Comparison of ENCODE assay signal across 5 worm cellular contexts in the genomic region with DNA sequence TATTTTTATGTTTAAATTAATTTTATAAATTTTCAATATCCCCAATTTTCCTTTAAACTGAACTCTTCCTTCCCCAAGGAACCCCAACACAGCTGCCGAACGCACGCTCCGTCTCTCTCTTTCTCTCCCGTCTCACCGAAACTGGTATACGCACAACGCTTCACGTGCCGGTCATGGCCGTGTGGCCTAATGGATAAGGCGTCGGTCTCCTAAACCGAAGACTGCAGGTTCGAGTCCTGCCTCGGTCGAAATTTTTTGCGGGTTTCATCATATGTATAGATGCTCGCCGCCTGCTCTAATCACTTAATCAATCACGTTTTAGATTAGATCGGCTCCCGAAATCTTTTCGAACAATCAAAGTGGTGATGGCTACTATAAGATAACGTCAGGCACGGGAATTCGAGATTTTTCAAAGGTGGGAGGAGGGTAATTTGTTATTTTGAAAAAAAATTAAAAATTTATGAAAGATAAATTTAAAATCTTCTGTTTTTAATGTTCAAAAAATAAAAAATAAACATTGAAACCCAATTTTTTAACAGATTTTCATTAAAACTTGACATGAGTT.
TF ChIP-seq lines count a peak whose summit lies in the region.

No protein-coding gene starts in this region.

TF ChIP-seq in whole organism, L1 larva, 84 proteins besides CTCF, POLR2A, EP300 and RAD21 (continues in another document):
- TF ChIP-seq rnt-1 (tag; optimal IDR thresholded peaks at IDR 0.05; lab: Kevin White, UChicago), result peak; percentile 85
- no peak for TF ChIP-seq unc-86 (tag; optimal IDR thresholded peaks at IDR 0.05; lab: Kevin White, UChicago)
- TF ChIP-seq zag-1 (tag; optimal IDR thresholded peaks at IDR 0.05; lab: Kevin White, UChicago), result no peak
- TF ChIP-seq nhr-90 (tag; optimal IDR thresholded peaks at IDR 0.05; lab: Kevin White, UChicago; ENCODE audit: poor library complexity), result peak; percentile 66
- TF ChIP-seq hpl-2 (GFP tag; optimal IDR thresholded peaks at IDR 0.05; lab: Kevin White, UChicago), result no peak
- peak; percentile 52 for TF ChIP-seq nhr-77 (tag; optimal IDR thresholded peaks at IDR 0.05; lab: Kevin White, UChicago)
- TF ChIP-seq lin-13 (GFP tag; optimal IDR thresholded peaks at IDR 0.05; lab: Kevin White, UChicago), result peak; percentile 33
- TF ChIP-seq ceh-8 (GFP tag; optimal IDR thresholded peaks at IDR 0.05; lab: Kevin White, UChicago), result peak; percentile 18
- TF ChIP-seq unc-98 (GFP tag; IDR thresholded peaks at IDR 0.05; lab: Robert Waterston, UW), result no peak
- peak; percentile 60 to 68 for TF ChIP-seq lsy-2 (tag; optimal IDR thresholded peaks at IDR 0.05; lab: Kevin White, UChicago)
- no peak for TF ChIP-seq fkh-4 (tag; optimal IDR thresholded peaks at IDR 0.05; lab: Kevin White, UChicago; ENCODE audit: borderline replicate concordance)
- TF ChIP-seq nhr-76 (tag; optimal IDR thresholded peaks at IDR 0.05; lab: Kevin White, UChicago), result no peak
- no peak for TF ChIP-seq elt-2 (tag; optimal IDR thresholded peaks at IDR 0.05; lab: Kevin White, UChicago)
- peak; percentile 44 for TF ChIP-seq tbx-2 (tag; optimal IDR thresholded peaks at IDR 0.05; lab: Kevin White, UChicago)
- peak in 2 of 3 experiments; percentile 42 to 73 for TF ChIP-seq ceh-82 (tag; optimal IDR thresholded peaks at IDR 0.05; lab: Kevin White, UChicago)
- peak; percentile 58 for TF ChIP-seq nhr-19 (GFP tag; conservative IDR thresholded peaks at IDR 0.05; lab: Robert Waterston, UW)
- no peak for TF ChIP-seq irx-1 (tag; optimal IDR thresholded peaks at IDR 0.05; lab: Kevin White, UChicago)

TF ChIP-seq in whole organism, L3 larva, 47 proteins besides CTCF, POLR2A, EP300 and RAD21 (continues in another document):
- TF ChIP-seq R02D3.7 (tag; optimal IDR thresholded peaks at IDR 0.05; lab: Kevin White, UChicago) (no peak), nhr-43 (tag; optimal IDR thresholded peaks at IDR 0.05; lab: Kevin White, UChicago; ENCODE audit: poor library complexity, severe bottlenecking) (peak; percentile 45), hmg-11 (tag; optimal IDR thresholded peaks at IDR 0.05; lab: Kevin White, UChicago) (peak; percentile 94), tbx-2 (tag; optimal IDR thresholded peaks at IDR 0.05; lab: Kevin White, UChicago) (peak; percentile 32), lsy-12 (tag; optimal IDR thresholded peaks at IDR 0.05; lab: Kevin White, UChicago) (no peak), elt-2 (tag; optimal IDR thresholded peaks at IDR 0.05; lab: Kevin White, UChicago) (peak; percentile 30), mdl-1 (tag; optimal IDR thresholded peaks at IDR 0.05; lab: Kevin White, UChicago) (peak; percentile 73), nhr-28 (tag; optimal IDR thresholded peaks at IDR 0.05; lab: Kevin White, UChicago) (no peak), pha-4 (tag; optimal IDR thresholded peaks at IDR 0.05; lab: Kevin White, UChicago) (peak; percentile 56), elt-1 (tag; optimal IDR thresholded peaks at IDR 0.05; lab: Kevin White, UChicago) (peak; percentile 57), unc-62 (GFP tag; optimal IDR thresholded peaks at IDR 0.05; lab: Kevin White, UChicago) (peak; percentile 26), jun-1 (tag; optimal IDR thresholded peaks at IDR 0.05; lab: Kevin White, UChicago) (peak; percentile 22), fkh-10 (GFP tag; optimal IDR thresholded peaks at IDR 0.05; lab: Kevin White, UChicago) (no peak), egl-5 (tag; optimal IDR thresholded peaks at IDR 0.05; lab: Kevin White, UChicago) (peak; percentile 58), nhr-23 (tag; optimal IDR thresholded peaks at IDR 0.05; lab: Kevin White, UChicago) (peak; percentile 8), fkh-2 (tag; optimal IDR thresholded peaks at IDR 0.05; lab: Kevin White, UChicago) (no peak), sea-2 (GFP tag; optimal IDR thresholded peaks at IDR 0.05; lab: Kevin White, UChicago) (no peak)

TF ChIP-seq in whole organism, early embryonic, 17 proteins besides CTCF, POLR2A, EP300 and RAD21:
- TF ChIP-seq flt-1 (GFP tag; IDR thresholded peaks at IDR 0.05; lab: Robert Waterston, UW), result peak; percentile 98
- peak; percentile 98 for TF ChIP-seq pes-1 (GFP tag; IDR thresholded peaks at IDR 0.05; lab: Robert Waterston, UW)
- peak; percentile 96 for TF ChIP-seq sea-1 (GFP tag; conservative IDR thresholded peaks at IDR 0.05; lab: Robert Waterston, UW)
- peak; percentile 96 for TF ChIP-seq ceh-36 (tag; optimal IDR thresholded peaks at IDR 0.05; lab: Kevin White, UChicago)
- peak; percentile 97 for TF ChIP-seq tbx-11 (GFP tag; IDR thresholded peaks at IDR 0.05; lab: Robert Waterston, UW)
- peak; percentile 84 for TF ChIP-seq hnd-1 (tag; optimal IDR thresholded peaks at IDR 0.05; lab: Kevin White, UChicago)
- TF ChIP-seq F13C5.2 (tag; optimal IDR thresholded peaks at IDR 0.05; lab: Kevin White, UChicago), result peak; percentile 97
- TF ChIP-seq hmg-4 (GFP tag; optimal IDR thresholded peaks at IDR 0.05; lab: Kevin White, UChicago), result peak; percentile 99
- TF ChIP-seq B0310.2 (tag; optimal IDR thresholded peaks at IDR 0.05; lab: Kevin White, UChicago), result peak; percentile 93
- TF ChIP-seq tbx-37 (GFP tag; conservative IDR thresholded peaks at IDR 0.05; lab: Robert Waterston, UW), result peak; percentile 95
- peak; percentile 79 for TF ChIP-seq ets-7 (tag; optimal IDR thresholded peaks at IDR 0.05; lab: Kevin White, UChicago)
- TF ChIP-seq ama-1 (optimal IDR thresholded peaks at IDR 0.05; lab: Kevin White, UChicago), result peak; percentile 53
- peak; percentile 91 for TF ChIP-seq aly-1 (tag; optimal IDR thresholded peaks at IDR 0.05; lab: Kevin White, UChicago)
- TF ChIP-seq ceh-13 (GFP tag; optimal IDR thresholded peaks at IDR 0.05; lab: Kevin White, UChicago), result peak; percentile 96
- TF ChIP-seq tra-4 (tag; optimal IDR thresholded peaks at IDR 0.05; lab: Kevin White, UChicago), result peak; percentile 88
- TF ChIP-seq scrt-1 (GFP tag; IDR thresholded peaks at IDR 0.05; lab: Robert Waterston, UW), result peak; percentile 99
- TF ChIP-seq hmbx-1 (tag; optimal IDR thresholded peaks at IDR 0.05; lab: Kevin White, UChicago), result peak; percentile 87

TF ChIP-seq in whole organism, midembryonic, 9 proteins besides CTCF, POLR2A, EP300 and RAD21:
- TF ChIP-seq ztf-29 (GFP tag; IDR thresholded peaks at IDR 0.05; lab: Robert Waterston, UW) (peak; percentile 98), flt-1 (GFP tag; IDR thresholded peaks at IDR 0.05; lab: Robert Waterston, UW) (peak; percentile 98), T22C8.4 (GFP tag; IDR thresholded peaks at IDR 0.05; lab: Robert Waterston, UW) (peak; percentile 94), ref-1 (GFP tag; conservative IDR thresholded peaks at IDR 0.05; lab: Robert Waterston, UW) (peak; percentile 95), ztf-23 (GFP tag; IDR thresholded peaks at IDR 0.05; lab: Robert Waterston, UW) (peak; percentile 96), cog-1 (tag; optimal IDR thresholded peaks at IDR 0.05; lab: Kevin White, UChicago) (peak; percentile 94), med-1 (GFP tag; optimal IDR thresholded peaks at IDR 0.05; lab: Kevin White, UChicago; ENCODE audit: insufficient read depth) (peak; percentile 70), tab-1 (GFP tag; IDR thresholded peaks at IDR 0.05; lab: Robert Waterston, UW) (peak; percentile 99), klf-2 (GFP tag; conservative IDR thresholded peaks at IDR 0.05; lab: Robert Waterston, UW) (peak; percentile 97)
TF ChIP-seq in whole organism, midembryonic: peak in this region for 9.

TF ChIP-seq in whole organism, young adult, 124 proteins besides CTCF, POLR2A, EP300 and RAD21 (continues in another document):
- TF ChIP-seq tlf-1 (GFP tag; optimal IDR thresholded peaks at IDR 0.05; lab: Kevin White, UChicago), result no peak
- TF ChIP-seq snpc-1.1 (tag; optimal IDR thresholded peaks at IDR 0.05; lab: Kevin White, UChicago; ENCODE audit: insufficient read depth), result no peak
- peak; percentile 84 for TF ChIP-seq egl-44 (GFP tag; IDR thresholded peaks at IDR 0.05; lab: Robert Waterston, UW)
- TF ChIP-seq attf-5 (GFP tag; optimal IDR thresholded peaks at IDR 0.05; lab: Kevin White, UChicago), result peak; percentile 58
- TF ChIP-seq C06A6.2 (GFP tag; conservative IDR thresholded peaks at IDR 0.05; lab: Robert Waterston, UW), result 0 out of 2 replicates have a peak, but pooled peaks have one; percentile 38
- no peak for TF ChIP-seq snpc-3.4 (tag; optimal IDR thresholded peaks at IDR 0.05; lab: Kevin White, UChicago)
- TF ChIP-seq mcd-1 (GFP tag; IDR thresholded peaks at IDR 0.05; lab: Robert Waterston, UW), result peak; percentile 71
- TF ChIP-seq madf-10 (tag; optimal IDR thresholded peaks at IDR 0.05; lab: Kevin White, UChicago), result peak; percentile 76
- peak in 1 of 2 experiments; percentile 3 for TF ChIP-seq let-607 (tag; optimal IDR thresholded peaks at IDR 0.05; lab: Kevin White, UChicago)
- TF ChIP-seq dpl-1 (GFP tag; optimal IDR thresholded peaks at IDR 0.05; lab: Kevin White, UChicago), result no peak
- peak; percentile 76 for TF ChIP-seq chd-7 (tag; optimal IDR thresholded peaks at IDR 0.05; lab: Kevin White, UChicago)
- no peak for TF ChIP-seq ets-4 (GFP tag; optimal IDR thresholded peaks at IDR 0.05; lab: Kevin White, UChicago)
- no peak for TF ChIP-seq ccch-3 (GFP tag; optimal IDR thresholded peaks at IDR 0.05; lab: Kevin White, UChicago)
- no peak for TF ChIP-seq Y53G8AR.9 (GFP tag; conservative IDR thresholded peaks at IDR 0.05; lab: Robert Waterston, UW)
- TF ChIP-seq lag-1 (GFP tag; IDR thresholded peaks at IDR 0.05; lab: Robert Waterston, UW), result no peak
- no peak for TF ChIP-seq ZK185.1 (tag; optimal IDR thresholded peaks at IDR 0.05; lab: Kevin White, UChicago; ENCODE audit: poor library complexity, severe bottlenecking)
- no peak for TF ChIP-seq somi-1 (GFP tag; optimal IDR thresholded peaks at IDR 0.05; lab: Kevin White, UChicago)
- TF ChIP-seq C17E4.6 (GFP tag; IDR thresholded peaks at IDR 0.05; lab: Robert Waterston, UW), result no peak
- TF ChIP-seq athp-1 (tag; optimal IDR thresholded peaks at IDR 0.05; lab: Kevin White, UChicago), result peak; percentile 55
- TF ChIP-seq mes-4 (tag; optimal IDR thresholded peaks at IDR 0.05; lab: Kevin White, UChicago), result peak; percentile 35
- 0 out of 2 replicates have a peak, but pooled peaks have one; percentile 49 for TF ChIP-seq cebp-1 (GFP tag; IDR thresholded peaks at IDR 0.05; lab: Robert Waterston, UW)
- TF ChIP-seq cebp-1 (tag; optimal IDR thresholded peaks at IDR 0.05; lab: Kevin White, UChicago), result no peak
- TF ChIP-seq nhr-120 (GFP tag; IDR thresholded peaks at IDR 0.05; lab: Robert Waterston, UW), result 0 out of 2 replicates have a peak, but pooled peaks have one; percentile 4
- TF ChIP-seq F39B2.1 (GFP tag; IDR thresholded peaks at IDR 0.05; lab: Robert Waterston, UW), result no peak
- TF ChIP-seq B0336.3 (GFP tag; IDR thresholded peaks at IDR 0.05; lab: Robert Waterston, UW), result no peak
- TF ChIP-seq T07F8.4 (tag; optimal IDR thresholded peaks at IDR 0.05; lab: Kevin White, UChicago), result peak; percentile 7
- no peak for TF ChIP-seq nhr-27 (tag; optimal IDR thresholded peaks at IDR 0.05; lab: Kevin White, UChicago)
- no peak for TF ChIP-seq hmg-20 (GFP tag; IDR thresholded peaks at IDR 0.05; lab: Robert Waterston, UW)
- TF ChIP-seq lin-26 (GFP tag; IDR thresholded peaks at IDR 0.05; lab: Robert Waterston, UW), result peak; percentile 90
- peak; percentile 78; the same call in 1 of the 2 replicates for TF ChIP-seq ztf-25 (GFP tag; IDR thresholded peaks at IDR 0.05; lab: Robert Waterston, UW)

Comparison
In these comparisons a context has a peak if more than half of its experiments do, and no peak if none do; other contexts are left out.
1. Of the 8 proteins assayed by ChIP-seq in both whole organism, young adult and whole organism, L1 larva: peak only in whole organism, young adult: none; only in whole organism, L1 larva: dpl-1 and efl-1; in both: nhr-90 and unc-130; in neither: 2; mixed calls (peak in some experiments, not most) for 2.